Worm (Caenorhabditis elegans) whole organism, midembryonic: Measurements from ENCODE around the gene set-20.

Experiments
- T22C8.4 ChIP-seq: fragments of 200-800 bp; sonication (Bioruptor generic); IDR thresholded peaks from 2 replicates; pipeline ENCODE4 v1.3.6; 2022; ENCODE audit warnings: missing genetic modification characterization, missing compliant biosample characterization
- cog-1 ChIP-seq: sonication (generic microtip); optimal IDR thresholded peaks from 2 replicates; lab custom pipeline; 2016; ENCODE audit warnings: missing genetic modification characterization, missing compliant biosample characterization
- flt-1 ChIP-seq: fragments of 200-800 bp; sonication (Bioruptor generic); IDR thresholded peaks from 2 replicates; pipeline ENCODE4 v1.3.6; 2022; ENCODE audit warnings: missing genetic modification characterization, missing compliant biosample characterization
- klf-2 ChIP-seq: fragments of 200-800 bp; sonication (Bioruptor generic); conservative IDR thresholded peaks from 2 replicates; pipeline ENCODE4 v1.3.6; 2022; ENCODE audit warnings: missing genetic modification reagents, missing genetic modification characterization, missing compliant biosample characterization
- med-1 ChIP-seq: sonication (generic microtip); optimal IDR thresholded peaks from 2 replicates; lab custom pipeline; 2017; ENCODE audit warnings: missing genetic modification characterization, mild to moderate bottlenecking, missing compliant biosample characterization, antibody characterized with exemption, missing genetic modification reagents; ENCODE audit not compliant: insufficient read depth
- ref-1 ChIP-seq: fragments of 200-800 bp; sonication (Bioruptor generic); conservative IDR thresholded peaks from 2 replicates; pipeline ENCODE4 v1.3.6; 2022; ENCODE audit warnings: missing genetic modification reagents, missing genetic modification characterization, missing compliant biosample characterization
- tab-1 ChIP-seq: fragments of 200-800 bp; sonication (Bioruptor generic); IDR thresholded peaks from 2 replicates; pipeline ENCODE4 v1.3.6; 2022; ENCODE audit warnings: missing genetic modification characterization, missing compliant biosample characterization
- ztf-23 ChIP-seq: fragments of 200-800 bp; sonication (Bioruptor generic); IDR thresholded peaks from 2 replicates; pipeline ENCODE4 v1.3.6; 2022; ENCODE audit warnings: missing genetic modification reagents, missing genetic modification characterization, missing compliant biosample characterization
- ztf-29 ChIP-seq: fragments of 200-800 bp; sonication (Bioruptor generic); IDR thresholded peaks from 2 replicates; pipeline ENCODE4 v1.3.6; 2022; ENCODE audit warnings: missing genetic modification reagents, missing genetic modification characterization, missing compliant biosample characterization

set-20 gene

ce11 chrX:5715369-5715768, 29.4 kb upstream of the set-20 start:
- TF ChIP-seq ztf-29 (GFP tag; lab: Robert Waterston, UW) = no peak
- TF ChIP-seq klf-2 (GFP tag; lab: Robert Waterston, UW) = no peak
- no peak for TF ChIP-seq T22C8.4 (GFP tag; lab: Robert Waterston, UW)
- TF ChIP-seq cog-1 (tag; lab: Kevin White, UChicago) = no peak
- no peak for TF ChIP-seq ref-1
- no peak for TF ChIP-seq tab-1 (GFP tag; lab: Robert Waterston, UW)
- no peak for TF ChIP-seq flt-1 (GFP tag; lab: Robert Waterston, UW)
- TF ChIP-seq ztf-23 (GFP tag; lab: Robert Waterston, UW) = no peak
- TF ChIP-seq med-1 (GFP tag; lab: Kevin White, UChicago) = no peak

DNA sequence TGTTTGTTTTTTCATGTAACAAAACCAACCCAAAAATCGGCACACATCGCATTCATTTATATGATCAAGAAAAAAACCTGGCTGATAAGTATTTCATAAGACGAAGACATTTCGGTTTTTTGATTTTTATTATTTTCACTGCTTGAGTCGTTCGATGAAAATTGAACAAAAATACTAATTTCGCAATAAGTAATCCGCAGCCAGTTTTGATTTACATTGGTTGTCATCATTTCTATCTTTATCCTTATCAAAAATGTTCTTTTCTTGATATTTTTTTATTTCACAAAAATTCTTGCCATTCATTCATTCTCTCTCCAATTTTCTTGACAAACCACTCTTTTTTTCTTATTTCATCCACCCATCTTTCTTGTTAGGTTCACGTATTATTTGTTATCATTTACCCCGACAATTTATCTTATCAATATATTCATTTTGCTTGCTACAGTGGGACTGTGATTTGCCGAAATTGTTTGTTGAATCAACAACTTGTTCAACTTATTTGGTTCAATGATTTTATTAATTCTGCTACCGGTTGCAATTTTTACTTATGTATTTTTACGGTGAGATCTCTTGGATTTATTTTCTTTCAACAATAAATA, 28.2 kb upstream of the set-20 start, which contains the start of gene cyp-43A1:
Gene cyp-43A1 (plus strand): TSS at position 446 of the 599 bp plus-strand sequence.
- TF ChIP-seq klf-2 (GFP tag; lab: Robert Waterston, UW) (no peak), ztf-23 (GFP tag; lab: Robert Waterston, UW) (no peak), cog-1 (tag; lab: Kevin White, UChicago) (no peak), tab-1 (GFP tag; lab: Robert Waterston, UW) (no peak), T22C8.4 (GFP tag; lab: Robert Waterston, UW) (no peak), flt-1 (GFP tag; lab: Robert Waterston, UW) (no peak), ztf-29 (GFP tag; lab: Robert Waterston, UW) (no peak), med-1 (GFP tag; lab: Kevin White, UChicago) (no peak), ref-1 (no peak)

DNA sequence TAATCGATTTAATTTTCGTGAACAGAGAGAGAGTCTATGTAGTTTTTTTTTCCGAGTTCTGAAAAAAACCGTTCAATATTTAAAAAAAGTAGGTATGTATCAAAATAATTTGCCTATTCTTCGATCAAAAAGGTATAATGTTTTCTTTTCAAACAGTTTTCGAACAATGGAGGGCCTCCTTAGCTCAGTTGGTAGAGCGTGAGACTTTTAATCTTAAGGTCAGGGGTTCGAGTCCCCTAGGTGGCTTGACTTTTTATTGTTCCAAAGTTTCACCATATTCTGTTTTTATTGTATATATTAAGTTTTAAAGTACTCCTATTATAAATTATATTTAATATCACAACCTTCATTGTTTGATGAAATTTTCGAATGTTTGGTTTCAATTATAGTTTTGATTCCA, 27.5 kb upstream of the set-20 start:
- TF ChIP-seq ztf-23 (GFP tag; lab: Robert Waterston, UW) (peak; percentile 38; the same call in 1 of the 2 replicates), ztf-29 (GFP tag; lab: Robert Waterston, UW) (no peak), T22C8.4 (GFP tag; lab: Robert Waterston, UW) (no peak), tab-1 (GFP tag; lab: Robert Waterston, UW) (no peak; the same call in 1 of the 2 replicates), flt-1 (GFP tag; lab: Robert Waterston, UW) (peak; percentile 40; the same call in 1 of the 2 replicates)

- TF ChIP-seq cog-1 (tag; lab: Kevin White, UChicago) = no peak
- TF ChIP-seq med-1 (GFP tag; lab: Kevin White, UChicago) = no peak
- no peak for TF ChIP-seq ztf-23 (GFP tag; lab: Robert Waterston, UW)
- no peak for TF ChIP-seq ref-1
- no peak for TF ChIP-seq tab-1 (GFP tag; lab: Robert Waterston, UW)
- no peak for TF ChIP-seq flt-1 (GFP tag; lab: Robert Waterston, UW)
- TF ChIP-seq klf-2 (GFP tag; lab: Robert Waterston, UW) = no peak
- no peak for TF ChIP-seq ztf-29 (GFP tag; lab: Robert Waterston, UW)
- TF ChIP-seq T22C8.4 (GFP tag; lab: Robert Waterston, UW) = no peak
Measured at ce11 chrX:5710637-5711036, 24.7 kb upstream of the set-20 start, which contains the start of gene cat-1. cat-1 (minus strand) TSS chrX:5710737.

ce11 chrX:5709205-5709604, 23.2 kb upstream of the set-20 start:
- TF ChIP-seq med-1 (GFP tag; lab: Kevin White, UChicago) = no peak
- TF ChIP-seq tab-1 (GFP tag; lab: Robert Waterston, UW) = no peak
- no peak for TF ChIP-seq klf-2 (GFP tag; lab: Robert Waterston, UW)
- no peak for TF ChIP-seq ref-1
- TF ChIP-seq ztf-29 (GFP tag; lab: Robert Waterston, UW) = no peak
- no peak for TF ChIP-seq ztf-23 (GFP tag; lab: Robert Waterston, UW)
- TF ChIP-seq flt-1 (GFP tag; lab: Robert Waterston, UW) = no peak
- TF ChIP-seq T22C8.4 (GFP tag; lab: Robert Waterston, UW) = no peak
- no peak for TF ChIP-seq cog-1 (tag; lab: Kevin White, UChicago)

DNA sequence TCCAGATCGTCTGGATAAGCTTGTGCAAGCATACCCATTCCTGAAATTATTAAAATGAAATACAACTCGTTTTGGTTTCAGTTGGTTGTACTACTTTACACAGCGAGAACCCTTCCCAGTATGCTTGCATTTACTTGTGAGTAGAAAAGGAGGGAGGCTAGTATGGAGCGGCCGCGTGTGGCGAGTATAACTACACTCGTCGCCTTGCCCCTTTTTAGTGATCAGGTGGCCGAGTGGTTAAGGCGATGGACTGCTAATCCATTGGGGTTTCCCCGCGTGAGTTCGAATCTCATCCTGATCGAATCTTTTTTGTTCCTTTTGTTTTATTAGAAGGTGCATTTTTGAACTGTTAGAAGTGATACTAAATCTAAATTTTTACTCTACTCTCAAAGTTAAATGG, 21.9 kb upstream of the set-20 start:
- peak; percentile 92 for TF ChIP-seq klf-2 (GFP tag; lab: Robert Waterston, UW)
- TF ChIP-seq ref-1 = peak; percentile 92
- TF ChIP-seq med-1 (GFP tag; lab: Kevin White, UChicago) = peak; percentile 81
- peak; percentile 92 for TF ChIP-seq ztf-29 (GFP tag; lab: Robert Waterston, UW)
- peak; percentile 97 for TF ChIP-seq ztf-23 (GFP tag; lab: Robert Waterston, UW)
- TF ChIP-seq flt-1 (GFP tag; lab: Robert Waterston, UW) = peak; percentile 99
- peak; percentile 98 for TF ChIP-seq tab-1 (GFP tag; lab: Robert Waterston, UW)
- TF ChIP-seq T22C8.4 (GFP tag; lab: Robert Waterston, UW) = peak; percentile 97
- TF ChIP-seq cog-1 (tag; lab: Kevin White, UChicago) = peak; percentile 77

DNA sequence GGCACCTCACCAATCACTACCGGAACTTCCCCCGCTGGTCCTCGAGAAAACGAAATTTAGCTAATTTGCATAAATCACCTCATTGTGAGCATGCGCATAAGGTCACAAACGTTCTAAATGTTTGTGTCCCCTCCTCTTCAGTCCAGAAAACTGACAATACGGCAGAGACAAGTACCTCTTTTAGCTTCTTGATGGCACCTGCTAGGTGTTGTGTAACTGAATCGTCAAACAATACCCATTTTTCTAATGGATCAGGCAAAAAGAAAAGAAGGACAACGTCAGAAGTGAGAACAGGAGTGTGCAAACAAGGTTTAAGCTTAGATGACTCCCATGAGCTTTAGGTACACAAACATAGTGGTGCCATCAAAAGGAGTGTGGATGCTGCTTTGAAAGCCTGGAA, 13.6 kb upstream of the set-20 start:
- no peak for TF ChIP-seq ztf-23 (GFP tag; lab: Robert Waterston, UW)
- no peak for TF ChIP-seq tab-1 (GFP tag; lab: Robert Waterston, UW)
- TF ChIP-seq ref-1 = no peak
- TF ChIP-seq cog-1 (tag; lab: Kevin White, UChicago) = no peak
- no peak for TF ChIP-seq klf-2 (GFP tag; lab: Robert Waterston, UW)
- TF ChIP-seq T22C8.4 (GFP tag; lab: Robert Waterston, UW) = no peak
- no peak for TF ChIP-seq flt-1 (GFP tag; lab: Robert Waterston, UW)
- TF ChIP-seq med-1 (GFP tag; lab: Kevin White, UChicago) = no peak
- TF ChIP-seq ztf-29 (GFP tag; lab: Robert Waterston, UW) = no peak

DNA sequence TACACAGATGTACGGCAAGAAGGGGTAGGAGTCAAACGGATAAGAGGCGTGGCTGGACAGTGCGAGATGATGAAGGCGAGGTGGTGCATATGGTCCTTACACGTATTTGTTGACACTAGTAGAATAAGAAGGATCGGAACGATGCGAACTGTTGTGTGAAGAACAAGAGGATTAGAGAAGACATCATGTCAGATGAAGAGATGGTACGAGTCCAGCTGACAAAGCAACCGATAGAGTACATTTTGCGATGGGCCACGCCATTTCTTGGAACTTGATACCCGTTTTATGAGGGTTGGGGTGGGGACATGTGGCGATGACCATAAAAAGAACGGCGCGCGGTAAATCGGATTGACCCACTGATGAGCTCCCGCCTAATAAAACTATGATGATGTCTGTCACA, 12.5 kb upstream of the set-20 start:
- TF ChIP-seq ztf-23 (GFP tag; lab: Robert Waterston, UW) = no peak
- TF ChIP-seq klf-2 (GFP tag; lab: Robert Waterston, UW) = no peak
- TF ChIP-seq med-1 (GFP tag; lab: Kevin White, UChicago) = no peak
- no peak for TF ChIP-seq flt-1 (GFP tag; lab: Robert Waterston, UW)
- no peak for TF ChIP-seq ztf-29 (GFP tag; lab: Robert Waterston, UW)
- TF ChIP-seq tab-1 (GFP tag; lab: Robert Waterston, UW) = no peak
- TF ChIP-seq T22C8.4 (GFP tag; lab: Robert Waterston, UW) = no peak
- no peak for TF ChIP-seq ref-1
- no peak for TF ChIP-seq cog-1 (tag; lab: Kevin White, UChicago)

DNA sequence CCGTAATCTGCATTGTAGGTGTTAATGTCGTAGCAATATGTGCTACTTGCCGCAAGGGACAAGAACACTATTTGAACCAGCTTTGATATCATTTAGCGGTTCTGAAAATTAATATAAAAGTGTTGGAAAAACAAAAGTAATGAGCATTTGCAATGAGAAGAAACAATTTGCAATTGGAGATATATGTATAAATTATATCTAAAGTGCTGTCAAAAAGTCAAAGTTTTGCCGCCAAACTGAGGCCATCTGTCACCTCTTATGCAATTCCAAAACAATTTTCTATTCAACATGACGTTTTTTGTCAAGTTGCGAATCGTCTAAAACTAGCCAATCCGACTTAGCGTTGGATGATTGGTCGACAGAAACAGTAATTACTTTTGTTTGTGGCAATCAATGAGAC, 11.2 kb upstream of the set-20 start, which contains the start of gene W01C8.5:
Gene W01C8.5 (minus strand): TSS at position 101 of the 400 bp plus-strand sequence.
- TF ChIP-seq T22C8.4 (GFP tag; lab: Robert Waterston, UW) = no peak
- no peak for TF ChIP-seq ztf-29 (GFP tag; lab: Robert Waterston, UW)
- TF ChIP-seq cog-1 (tag; lab: Kevin White, UChicago) = no peak
- no peak for TF ChIP-seq tab-1 (GFP tag; lab: Robert Waterston, UW)
- TF ChIP-seq med-1 (GFP tag; lab: Kevin White, UChicago) = no peak
- TF ChIP-seq klf-2 (GFP tag; lab: Robert Waterston, UW) = no peak
- no peak for TF ChIP-seq ref-1
- TF ChIP-seq flt-1 (GFP tag; lab: Robert Waterston, UW) = no peak
- no peak for TF ChIP-seq ztf-23 (GFP tag; lab: Robert Waterston, UW)
